Fruit fly (Drosophila melanogaster) whole organism, wandering third instar larva: ENCODE measurements around the gene Col4a1.

Experiments used
- CrebA ChIP-seq: fragments of 200-800 bp; sonication (Bioruptor generic); optimal IDR thresholded peaks from 2 replicates; lab custom pipeline; 2016; ENCODE audit warnings: missing biosample characterization, mild to moderate bottlenecking, missing genetic modification characterization, borderline replicate concordance
- Hr78 ChIP-seq: fragments of >200 bp; optimal IDR thresholded peaks from 2 replicates; lab custom pipeline; 2017; ENCODE audit warnings: missing biosample characterization, missing genetic modification characterization
- N ChIP-seq: fragments of >200 bp; optimal IDR thresholded peaks from 2 replicates; lab custom pipeline; 2018; ENCODE audit warnings: missing biosample characterization, missing external identifiers, missing genetic modification characterization
- br ChIP-seq: fragments of 200-800 bp; sonication (Bioruptor generic); optimal IDR thresholded peaks from 2 replicates; lab custom pipeline; 2016; ENCODE audit warnings: missing biosample characterization, missing genetic modification characterization
- h ChIP-seq: fragments of 200-800 bp; sonication (Bioruptor generic); optimal IDR thresholded peaks from 3 replicates; lab custom pipeline; 2016; ENCODE audit warnings: missing biosample characterization, mild to moderate bottlenecking, missing genetic modification characterization
- pan ChIP-seq: fragments of >200 bp; optimal IDR thresholded peaks from 2 replicates; lab custom pipeline; 2017
- psq ChIP-seq: fragments of 200-800 bp; sonication (Bioruptor generic); optimal IDR thresholded peaks from 3 replicates; lab custom pipeline; 2017; ENCODE audit warnings: missing biosample characterization, mild to moderate bottlenecking, missing genetic modification characterization, moderate library complexity
- sage ChIP-seq: fragments of 200-800 bp; sonication (Bioruptor generic); optimal IDR thresholded peaks from 2 replicates; lab custom pipeline; 2016; ENCODE audit warnings: missing biosample characterization, mild to moderate bottlenecking, missing genetic modification characterization

- TF ChIP-seq pan, result no peak
- no peak for TF ChIP-seq CrebA (GFP tag; lab: Kevin White, UChicago)
- no peak for TF ChIP-seq N (GFP tag; lab: Kevin White, UChicago)
- no peak for TF ChIP-seq sage (GFP tag; lab: Kevin White, UChicago)
- TF ChIP-seq h (GFP tag; lab: Kevin White, UChicago), result no peak
- TF ChIP-seq Hr78 (GFP tag; lab: Kevin White, UChicago), result no peak
- no peak for TF ChIP-seq psq (GFP tag; lab: Kevin White, UChicago)
- no peak for TF ChIP-seq br
Measured at dm6 chr2L:5080225-5080867, 50.9 kb downstream of the Col4a1 start.
